Worm (Caenorhabditis elegans): Measurements from ENCODE around the gene K08D8.10.

K08D8.10 gene

ce11 chrIV:12900267-12900666 lies at the start of gene K08D8.10:
Gene K08D8.10 (plus strand): TSS chrIV:12900567.
- TF ChIP-seq madf-2 (tag; optimal IDR thresholded peaks at IDR 0.05) = no peak
- no peak for TF ChIP-seq K09A11.1 (tag; optimal IDR thresholded peaks at IDR 0.05; ENCODE audit: insufficient read depth)
- TF ChIP-seq ahr-1 (tag; optimal IDR thresholded peaks at IDR 0.05) = no peak
- no peak for TF ChIP-seq ceh-22 (tag; optimal IDR thresholded peaks at IDR 0.05)
- TF ChIP-seq unc-86 (tag; optimal IDR thresholded peaks at IDR 0.05) = no peak
- no peak for TF ChIP-seq odd-2 (tag; optimal IDR thresholded peaks at IDR 0.05)
- no peak for TF ChIP-seq F13H6.1 (tag; optimal IDR thresholded peaks at IDR 0.05)
- TF ChIP-seq nhr-232 (tag; optimal IDR thresholded peaks at IDR 0.05) = no peak

- TF ChIP-seq nfya-1 (tag; optimal IDR thresholded peaks at IDR 0.05) = peak; percentile 14
- TF ChIP-seq hlh-15 (tag; optimal IDR thresholded peaks at IDR 0.05) = no peak
- TF ChIP-seq elt-2 (tag; optimal IDR thresholded peaks at IDR 0.05) = peak; percentile 38
- no peak for TF ChIP-seq ceh-9 (tag; optimal IDR thresholded peaks at IDR 0.05)
- no peak for TF ChIP-seq sdc-2 (tag; optimal IDR thresholded peaks at IDR 0.05)
- no peak for TF ChIP-seq ceh-6 (GFP tag; optimal IDR thresholded peaks at IDR 0.05)
- no peak for TF ChIP-seq ceh-19 (GFP tag; optimal IDR thresholded peaks at IDR 0.05)
- TF ChIP-seq sox-2 (GFP tag; IDR thresholded peaks at IDR 0.05) = no peak
- no peak for TF ChIP-seq lin-11 (tag; optimal IDR thresholded peaks at IDR 0.05)
- TF ChIP-seq pha-2 (tag; optimal IDR thresholded peaks at IDR 0.05) = no peak
- peak; percentile 37 for TF ChIP-seq hlh-8 (tag; optimal IDR thresholded peaks at IDR 0.05)
Observed at ce11 chrIV:12854372-12855114, 45.8 kb upstream of the K08D8.10 start.

ce11 chrIV:12855248-12855647 lies 45.1 kb upstream of the K08D8.10 start, which contains the start of gene nstp-5:
Gene nstp-5 (plus strand): TSS chrIV:12855548.
- TF ChIP-seq ceh-18 (tag; optimal IDR thresholded peaks at IDR 0.05) = no peak

DNA sequence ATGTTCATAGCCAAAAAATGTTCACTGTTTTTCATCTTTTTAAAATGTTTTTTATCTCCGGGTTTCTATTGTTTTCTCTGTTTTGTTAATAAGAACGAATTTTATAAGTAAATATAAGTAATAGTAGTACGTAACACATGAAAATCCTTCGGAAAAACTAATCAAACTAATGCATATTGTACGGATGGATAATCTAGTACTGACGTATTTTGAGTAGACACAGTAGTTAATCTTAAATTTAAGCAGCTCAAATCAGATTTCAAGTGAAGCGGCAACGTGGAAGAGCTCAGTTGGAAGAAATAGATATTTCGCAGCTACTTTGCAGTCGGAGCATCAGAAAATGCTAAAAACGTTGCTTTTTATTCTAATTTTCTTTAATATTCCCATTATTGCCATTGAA lies 40.6 kb upstream of the K08D8.10 start, which contains the start of gene gcy-18:
Gene gcy-18 (plus strand): TSS at position 301 of the 400 bp plus-strand sequence.
- TF ChIP-seq C08G9.2 (tag; optimal IDR thresholded peaks at IDR 0.05) (no peak), rnt-1 (tag; optimal IDR thresholded peaks at IDR 0.05) (no peak), K02D7.2 (tag; optimal IDR thresholded peaks at IDR 0.05) (no peak), pha-4 (tag; optimal IDR thresholded peaks at IDR 0.05) (no peak), Y22D7AL.16 (tag; optimal IDR thresholded peaks at IDR 0.05) (no peak), ceh-6 (GFP tag; optimal IDR thresholded peaks at IDR 0.05) (no peak), nfya-1 (tag; optimal IDR thresholded peaks at IDR 0.05) (no peak), elt-2 (tag; optimal IDR thresholded peaks at IDR 0.05) (no peak), ceh-48 (tag; optimal IDR thresholded peaks at IDR 0.05) (no peak), hlh-30 (tag; optimal IDR thresholded peaks at IDR 0.05; ENCODE audit: insufficient read depth) (no peak), ref-2 (tag; optimal IDR thresholded peaks at IDR 0.05) (no peak), fkh-10 (GFP tag; optimal IDR thresholded peaks at IDR 0.05) (no peak), nhr-232 (tag; optimal IDR thresholded peaks at IDR 0.05) (no peak), unc-55 (GFP tag; optimal IDR thresholded peaks at IDR 0.05) (no peak), syd-9 (tag; optimal IDR thresholded peaks at IDR 0.05) (no peak), sdc-2 (tag; optimal IDR thresholded peaks at IDR 0.05) (no peak), zip-5 (tag; optimal IDR thresholded peaks at IDR 0.05) (no peak), ceh-18 (tag; optimal IDR thresholded peaks at IDR 0.05) (no peak)

DNA sequence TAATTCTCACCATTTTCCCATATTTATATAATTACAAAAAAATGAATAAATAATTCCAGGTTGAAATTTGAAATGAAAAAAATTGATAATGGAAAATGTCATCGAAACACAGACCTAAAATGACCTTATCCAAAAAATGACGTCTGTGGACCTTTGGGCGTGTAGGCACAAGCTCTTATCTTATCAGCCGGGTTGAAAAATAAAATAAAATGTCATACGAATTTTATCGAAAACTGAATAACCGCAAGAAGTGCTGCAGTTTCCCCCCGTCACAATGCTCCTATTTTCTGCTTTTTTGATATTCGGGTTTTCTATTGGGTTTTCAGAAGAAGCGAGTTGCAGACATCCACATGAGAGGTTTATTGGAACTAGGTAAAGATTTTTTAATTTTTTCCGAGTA lies 34.5 kb upstream of the K08D8.10 start, which contains the start of gene clec-186:
Gene clec-186 (plus strand): TSS at position 226 of the 400 bp plus-strand sequence.
- TF ChIP-seq hlh-8 (tag; optimal IDR thresholded peaks at IDR 0.05) (no peak), ceh-18 (tag; optimal IDR thresholded peaks at IDR 0.05) (no peak), ceh-22 (tag; optimal IDR thresholded peaks at IDR 0.05) (no peak), pax-1 (tag; optimal IDR thresholded peaks at IDR 0.05) (no peak), elt-2 (tag; optimal IDR thresholded peaks at IDR 0.05) (peak; percentile 46), fkh-6 (tag; optimal IDR thresholded peaks at IDR 0.05) (no peak), C08G9.2 (tag; optimal IDR thresholded peaks at IDR 0.05) (no peak)

Data from whole organism, late embryonic.